Fruit fly (Drosophila melanogaster) whole organism, embryonic: ENCODE data around the gene CG17036.

Source experiments
- BEAF-32 ChIP-seq: fragments of 200-800 bp; sonication (Bioruptor generic); optimal IDR thresholded peaks from 3 replicates; lab custom pipeline; 2017; ENCODE audit warnings: missing biosample characterization, missing genetic modification characterization, mild to moderate bottlenecking, moderate library complexity, missing genetic modification reagents
- BtbVII ChIP-seq: fragments of 200-800 bp; sonication (Bioruptor generic); optimal IDR thresholded peaks from 3 replicates; lab custom pipeline; 2017; ENCODE audit warnings: missing biosample characterization, mild to moderate bottlenecking, missing genetic modification characterization
- Bteb2 ChIP-seq: fragments of 200-800 bp; sonication (Bioruptor generic); optimal IDR thresholded peaks from 2 replicates; lab custom pipeline; 2016; ENCODE audit warnings: missing biosample characterization, missing genetic modification characterization
- CG10431 ChIP-seq: fragments of 200-800 bp; sonication (Bioruptor generic); optimal IDR thresholded peaks from 3 replicates; lab custom pipeline; 2018; ENCODE audit warnings: missing biosample characterization, mild to moderate bottlenecking, missing genetic modification characterization
- CG10543 ChIP-seq: fragments of 200-800 bp; sonication (Bioruptor generic); optimal IDR thresholded peaks from 3 replicates; lab custom pipeline; 2017; ENCODE audit warnings: missing biosample characterization, mild to moderate bottlenecking, missing genetic modification characterization, moderate library complexity
- CG13424 ChIP-seq: fragments of 200-800 bp; sonication (Bioruptor generic); optimal IDR thresholded peaks from 2 replicates; lab custom pipeline; 2019; ENCODE audit warnings: missing biosample characterization, mild to moderate bottlenecking, missing genetic modification characterization, moderate library complexity
- CG15269 ChIP-seq: fragments of 200-800 bp; sonication (Bioruptor generic); optimal IDR thresholded peaks from 2 replicates; lab custom pipeline; 2018; ENCODE audit warnings: missing biosample characterization, mild to moderate bottlenecking, missing genetic modification characterization, moderate library complexity
- CG1602 ChIP-seq: fragments of 200-800 bp; sonication (Bioruptor generic); optimal IDR thresholded peaks from 3 replicates; lab custom pipeline; 2016; ENCODE audit warnings: missing biosample characterization, missing genetic modification characterization
- CG1603 ChIP-seq: fragments of 200-800 bp; sonication (Bioruptor generic); optimal IDR thresholded peaks from 2 replicates; lab custom pipeline; 2019; ENCODE audit warnings: missing biosample characterization, mild to moderate bottlenecking, missing genetic modification characterization, moderate library complexity
- CG17328 ChIP-seq: fragments of 200-800 bp; sonication (Bioruptor generic); IDR thresholded peaks from 2 replicates; pipeline ENCODE4 v1.3.6; 2022; ENCODE audit warnings: missing biosample characterization, missing genetic modification characterization
- CG31441 ChIP-seq: fragments of 200-800 bp; sonication (Bioruptor generic); IDR thresholded peaks from 2 replicates; pipeline ENCODE4 v1.3.6; 2022; ENCODE audit warnings: missing biosample characterization, missing genetic modification characterization
- CG3281 ChIP-seq: fragments of 200-800 bp; sonication (Bioruptor generic); optimal IDR thresholded peaks from 3 replicates; lab custom pipeline; 2017; ENCODE audit warnings: missing biosample characterization, mild to moderate bottlenecking, missing genetic modification characterization
- CG4282 ChIP-seq: fragments of 200-800 bp; sonication (Bioruptor generic); optimal IDR thresholded peaks from 2 replicates; lab custom pipeline; 2016; ENCODE audit warnings: missing biosample characterization, missing genetic modification characterization
- CG4328 ChIP-seq: fragments of 200-800 bp; sonication (Bioruptor generic); optimal IDR thresholded peaks from 3 replicates; lab custom pipeline; 2017; ENCODE audit warnings: missing biosample characterization, missing genetic modification reagents, missing genetic modification characterization
- CG4854 ChIP-seq: fragments of 200-800 bp; sonication (Bioruptor generic); optimal IDR thresholded peaks from 2 replicates; lab custom pipeline; 2016; ENCODE audit warnings: missing biosample characterization, missing genetic modification characterization, inconsistent platforms
- CG7271 ChIP-seq: fragments of 200-800 bp; sonication (Bioruptor generic); optimal IDR thresholded peaks from 2 replicates; lab custom pipeline; 2018; ENCODE audit warnings: missing biosample characterization, mild to moderate bottlenecking, missing genetic modification characterization, moderate library complexity
- CG7357 ChIP-seq: fragments of 200-800 bp; sonication (Bioruptor generic); IDR thresholded peaks from 3 replicates; pipeline ENCODE4 v1.3.6; 2022; ENCODE audit warnings: missing biosample characterization, missing genetic modification characterization
- CG7786 ChIP-seq: fragments of 200-800 bp; sonication (Bioruptor generic); optimal IDR thresholded peaks from 2 replicates; lab custom pipeline; 2016; ENCODE audit warnings: missing biosample characterization, missing genetic modification characterization
- CG7963 ChIP-seq: fragments of 200-800 bp; sonication (Bioruptor generic); IDR thresholded peaks from 3 replicates; pipeline ENCODE4 v1.3.6; 2022; ENCODE audit warnings: missing biosample characterization, missing genetic modification characterization; ENCODE audit not compliant: partially characterized antibody
- CG8089 ChIP-seq: fragments of 200-800 bp; sonication (Bioruptor generic); optimal IDR thresholded peaks from 3 replicates; lab custom pipeline; 2016; ENCODE audit warnings: missing biosample characterization, missing genetic modification characterization
- CG8281 ChIP-seq: fragments of 200-800 bp; sonication (Bioruptor generic); optimal IDR thresholded peaks from 2 replicates; lab custom pipeline; 2018; ENCODE audit warnings: missing biosample characterization, mild to moderate bottlenecking, missing genetic modification characterization, moderate library complexity
- CG9215 ChIP-seq: fragments of 200-800 bp; sonication (Bioruptor generic); IDR thresholded peaks from 2 replicates; pipeline ENCODE4 v1.3.6; 2022; ENCODE audit warnings: missing biosample characterization, missing genetic modification characterization
- CG9437 ChIP-seq: fragments of 200-800 bp; sonication (Bioruptor generic); optimal IDR thresholded peaks from 2 replicates; lab custom pipeline; 2018; ENCODE audit warnings: missing biosample characterization, mild to moderate bottlenecking, missing genetic modification characterization
- CG9609 ChIP-seq: fragments of 200-800 bp; sonication (Bioruptor generic); optimal IDR thresholded peaks from 3 replicates; lab custom pipeline; 2016; ENCODE audit warnings: missing biosample characterization, missing genetic modification characterization
- CG9876 ChIP-seq: fragments of 200-800 bp; sonication (Bioruptor generic); optimal IDR thresholded peaks from 2 replicates; lab custom pipeline; 2016; ENCODE audit warnings: missing biosample characterization, missing genetic modification characterization
- Chrac-16 ChIP-seq: fragments of 200-800 bp; sonication (Bioruptor generic); optimal IDR thresholded peaks from 3 replicates; lab custom pipeline; 2016; ENCODE audit warnings: missing biosample characterization, missing genetic modification characterization
- CkIIα-i1 ChIP-seq: fragments of 200-800 bp; sonication (Bioruptor generic); IDR thresholded peaks from 2 replicates; pipeline ENCODE4 v1.3.6; 2022; ENCODE audit warnings: missing biosample characterization, missing genetic modification characterization
- Dref ChIP-seq: fragments of 200-800 bp; sonication (Bioruptor generic); IDR thresholded peaks from 2 replicates; pipeline ENCODE4 v1.3.6; 2022; ENCODE audit warnings: missing biosample characterization, missing genetic modification characterization
- E2f1 ChIP-seq: fragments of 200-800 bp; sonication (Bioruptor generic); IDR thresholded peaks from 2 replicates; pipeline ENCODE4 v1.3.6; 2022; ENCODE audit warnings: missing biosample characterization, missing genetic modification characterization
- Hmx ChIP-seq: fragments of 200-800 bp; sonication (Bioruptor generic); optimal IDR thresholded peaks from 2 replicates; lab custom pipeline; 2016; ENCODE audit warnings: missing biosample characterization, missing genetic modification characterization
- Hsf ChIP-seq: fragments of 200-800 bp; sonication (Bioruptor generic); optimal IDR thresholded peaks from 3 replicates; lab custom pipeline; 2016; ENCODE audit warnings: missing biosample characterization, missing genetic modification characterization
- NK7.1 ChIP-seq: fragments of 200-800 bp; sonication (Bioruptor generic); optimal IDR thresholded peaks from 3 replicates; lab custom pipeline; 2016; ENCODE audit warnings: missing biosample characterization, missing genetic modification characterization
- Nf-YA ChIP-seq: fragments of 200-800 bp; sonication (Bioruptor generic); IDR thresholded peaks from 2 replicates; pipeline ENCODE4 v1.3.6; 2022; ENCODE audit warnings: missing biosample characterization, missing genetic modification characterization
- Opbp ChIP-seq: fragments of 200-800 bp; sonication (Bioruptor generic); IDR thresholded peaks from 3 replicates; pipeline ENCODE4 v1.3.6; 2022; ENCODE audit warnings: missing biosample characterization, missing genetic modification characterization; ENCODE audit not compliant: partially characterized antibody
- Stat92E ChIP-seq, 3 experiments: fragments of >200 bp in 2 of 3; fragments of 200-800 bp in 1 of 3; sonication (Bioruptor generic) in 1 of 3; optimal IDR thresholded peaks; 2 replicates each; lab custom pipeline; 2017 to 2019; ENCODE audit warnings: missing biosample characterization in 3 of 3, missing genetic modification characterization in 3 of 3, mild to moderate bottlenecking in 1 of 3, moderate library complexity in 1 of 3
- aop ChIP-seq: fragments of 200-800 bp; sonication (Bioruptor generic); IDR thresholded peaks from 2 replicates; pipeline ENCODE4 v1.3.6; 2022; ENCODE audit warnings: missing biosample characterization, missing genetic modification characterization
- ap ChIP-seq: fragments of 200-800 bp; sonication (Bioruptor generic); IDR thresholded peaks from 2 replicates; pipeline ENCODE4 v1.3.6; 2022; ENCODE audit warnings: missing biosample characterization, missing genetic modification characterization
- bigmax ChIP-seq: fragments of 200-800 bp; sonication (Bioruptor generic); optimal IDR thresholded peaks from 2 replicates; lab custom pipeline; 2018; ENCODE audit warnings: missing biosample characterization, mild to moderate bottlenecking, missing genetic modification characterization
- exex ChIP-seq: fragments of 200-800 bp; sonication (Bioruptor generic); optimal IDR thresholded peaks from 4 replicates; lab custom pipeline; 2018; ENCODE audit warnings: missing biosample characterization, mild to moderate bottlenecking, missing genetic modification characterization, moderate library complexity
- fd102C ChIP-seq: fragments of 200-800 bp; sonication (Bioruptor generic); optimal IDR thresholded peaks from 2 replicates; lab custom pipeline; 2018; ENCODE audit warnings: missing biosample characterization, mild to moderate bottlenecking, missing genetic modification characterization, moderate library complexity
- her ChIP-seq: fragments of 200-800 bp; sonication (Bioruptor generic); optimal IDR thresholded peaks from 2 replicates; lab custom pipeline; 2016; ENCODE audit warnings: missing biosample characterization, missing genetic modification characterization
- kah ChIP-seq: fragments of 200-800 bp; sonication (Bioruptor generic); optimal IDR thresholded peaks from 2 replicates; lab custom pipeline; 2018; ENCODE audit warnings: missing biosample characterization, mild to moderate bottlenecking, missing genetic modification characterization
- pan ChIP-seq, 4 experiments: fragments of >200 bp in 3 of 4; fragments of 200-800 bp in 1 of 4; sonication (Bioruptor generic) in 1 of 4; optimal IDR thresholded peaks in 3 of 4; IDR thresholded peaks in 1 of 4; 2 replicates each; pipeline versions ENCODE4 v1.3.6 to Lab custom; 2017 to 2022; ENCODE audit warnings: missing biosample characterization in 2 of 4, missing genetic modification characterization in 2 of 4, mixed read lengths in 1 of 4
- psq ChIP-seq: fragments of 200-800 bp; sonication (Bioruptor generic); optimal IDR thresholded peaks from 2 replicates; lab custom pipeline; 2017; ENCODE audit warnings: missing biosample characterization, missing genetic modification characterization
- pum ChIP-seq: fragments of 200-800 bp; sonication (Bioruptor generic); optimal IDR thresholded peaks from 2 replicates; lab custom pipeline; 2016; ENCODE audit warnings: missing biosample characterization, missing genetic modification characterization
- ranshi ChIP-seq: fragments of 200-800 bp; sonication (Bioruptor generic); IDR thresholded peaks from 2 replicates; pipeline ENCODE4 v1.3.6; 2022; ENCODE audit warnings: missing biosample characterization, missing genetic modification characterization
- tna ChIP-seq: fragments of 200-800 bp; sonication (Bioruptor generic); IDR thresholded peaks from 2 replicates; pipeline ENCODE4 v1.3.6; 2022; ENCODE audit warnings: missing biosample characterization, missing genetic modification characterization; ENCODE audit not compliant: partially characterized antibody
- trh ChIP-seq: fragments of 200-800 bp; sonication (Bioruptor generic); optimal IDR thresholded peaks from 2 replicates; lab custom pipeline; 2016; ENCODE audit warnings: missing biosample characterization, missing genetic modification characterization
- zen2 ChIP-seq: fragments of 200-800 bp; sonication (Bioruptor generic); IDR thresholded peaks from 3 replicates; pipeline ENCODE4 v1.3.6; 2022; ENCODE audit warnings: missing biosample characterization, missing genetic modification characterization; ENCODE audit not compliant: partially characterized antibody
- zfh2 ChIP-seq: fragments of 200-800 bp; sonication (Bioruptor generic); optimal IDR thresholded peaks from 2 replicates; lab custom pipeline; 2016; ENCODE audit warnings: missing biosample characterization, missing genetic modification characterization

Gene CG17036

DNA sequence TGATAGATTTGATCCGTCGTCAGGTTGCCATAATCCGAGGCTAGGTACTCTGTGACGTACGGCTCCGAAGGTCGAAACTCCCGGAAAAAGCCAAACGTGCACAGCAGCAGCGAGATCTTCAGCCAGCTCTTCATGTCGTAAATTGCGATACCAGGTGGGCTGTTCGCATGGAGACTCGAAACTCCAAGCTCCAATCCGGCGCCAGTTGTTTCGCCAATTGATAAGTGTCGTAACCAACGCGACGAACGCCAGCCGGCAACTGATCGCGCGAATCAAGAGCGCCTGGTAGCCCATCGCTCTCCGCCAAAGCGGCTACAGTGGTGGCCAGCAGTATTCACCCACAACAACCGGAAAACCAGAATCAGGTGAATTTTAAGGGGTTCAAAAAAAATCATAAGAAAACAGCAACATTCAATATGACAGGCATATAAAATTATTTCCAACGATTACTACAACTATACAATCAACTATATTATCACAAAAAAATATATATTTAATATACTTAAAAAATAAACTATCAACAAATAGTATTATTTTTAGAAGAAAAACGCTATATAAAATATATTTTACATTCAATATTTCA is at the start of gene CG17036 (continued):
- TF ChIP-seq psq (GFP tag; lab: Kevin White, UChicago) (no peak), Opbp (GFP tag; lab: Robert Waterston, UW) (no peak), fd102C (GFP tag; lab: Kevin White, UChicago) (no peak), pan (optimal IDR thresholded peaks at IDR 0.05; lab: Kevin White, UChicago) (no peak), pan (GFP tag; optimal IDR thresholded peaks at IDR 0.05 in 1 of 2, IDR thresholded peaks at IDR 0.05 in 1 of 2) (peak in 1 of 2 experiments; percentile 28), CG15269 (tag; lab: Kevin White, UChicago) (peak; percentile 4), CG31441 (GFP tag; lab: Robert Waterston, UW) (peak; percentile 43), pum (GFP tag; lab: Kevin White, UChicago) (no peak), CG17328 (GFP tag; lab: Robert Waterston, UW) (no peak), CG4282 (no peak), CG3281 (GFP tag; lab: Kevin White, UChicago) (peak; percentile 52), ranshi (GFP tag; lab: Robert Waterston, UW) (no peak), BEAF-32 (GFP tag; lab: Kevin White, UChicago) (no peak), CG4328 (GFP tag; lab: Kevin White, UChicago) (peak; percentile 6), CG8281 (tag; lab: Kevin White, UChicago) (no peak), E2f1 (GFP tag; lab: Robert Waterston, UW) (0 out of 2 replicates have a peak, but pooled peaks have one; percentile 15), Hsf (GFP tag; lab: Kevin White, UChicago) (no peak), CG7786 (GFP tag; lab: Kevin White, UChicago) (no peak), BtbVII (peak; percentile 45), tna (GFP tag; lab: Robert Waterston, UW) (no peak), CG1603 (no peak), CG10543 (peak; percentile 11), Chrac-16 (GFP tag; lab: Kevin White, UChicago) (no peak), Hmx (GFP tag; lab: Kevin White, UChicago) (no peak), CG9876 (GFP tag; lab: Kevin White, UChicago) (no peak), CG13424 (tag; lab: Kevin White, UChicago) (peak; percentile 12), CG1602 (no peak), zen2 (no peak), Stat92E (GFP tag; optimal IDR thresholded peaks at IDR 0.05; lab: Kevin White, UChicago) (no peak), trh (GFP tag; lab: Kevin White, UChicago) (no peak), her (GFP tag; lab: Kevin White, UChicago) (no peak), bigmax (GFP tag; lab: Kevin White, UChicago) (no peak), ap (GFP tag; lab: Robert Waterston, UW) (no peak), exex (no peak), CG8089 (GFP tag; lab: Kevin White, UChicago) (no peak), CkIIα-i1 (no peak), zfh2 (GFP tag; lab: Kevin White, UChicago) (no peak), CG9609 (GFP tag; lab: Kevin White, UChicago) (no peak), Nf-YA (GFP tag; lab: Robert Waterston, UW) (no peak), Dref (GFP tag; lab: Robert Waterston, UW) (no peak), CG9215 (GFP tag; lab: Robert Waterston, UW) (no peak), Bteb2 (GFP tag; lab: Kevin White, UChicago) (no peak), CG7271 (tag; lab: Kevin White, UChicago) (no peak), CG7357 (GFP tag; lab: Robert Waterston, UW) (no peak), CG4854 (no peak), aop (no peak), CG7963 (GFP tag; lab: Robert Waterston, UW) (no peak), kah (GFP tag; lab: Kevin White, UChicago) (no peak), CG9437 (GFP tag; lab: Kevin White, UChicago) (peak; percentile 10), CG10431 (GFP tag; lab: Kevin White, UChicago) (no peak), NK7.1 (GFP tag; lab: Kevin White, UChicago) (no peak)
